Fruit fly (Drosophila melanogaster) whole organism, embryonic: Measurements from ENCODE around the gene spn-B.

Experiments
- Antp ChIP-seq: fragments of 200-800 bp; sonication (Bioruptor generic); optimal IDR thresholded peaks from 3 replicates; lab custom pipeline; 2016; ENCODE audit warnings: missing biosample characterization, missing genetic modification characterization
- Atf6 ChIP-seq: fragments of 200-800 bp; sonication (Bioruptor generic); IDR thresholded peaks from 2 replicates; pipeline ENCODE4 v1.3.6; 2022; ENCODE audit warnings: missing biosample characterization, missing genetic modification characterization
- BtbVII ChIP-seq: fragments of 200-800 bp; sonication (Bioruptor generic); optimal IDR thresholded peaks from 3 replicates; lab custom pipeline; 2017; ENCODE audit warnings: missing biosample characterization, mild to moderate bottlenecking, missing genetic modification characterization
- CG10147 ChIP-seq: fragments of 200-800 bp; sonication (Bioruptor generic); optimal IDR thresholded peaks from 2 replicates; lab custom pipeline; 2019; ENCODE audit warnings: missing biosample characterization, mild to moderate bottlenecking, missing genetic modification characterization, moderate library complexity
- CG10462 ChIP-seq: fragments of 200-800 bp; sonication (Bioruptor generic); optimal IDR thresholded peaks from 2 replicates; lab custom pipeline; 2016; ENCODE audit warnings: missing biosample characterization, missing genetic modification characterization
- CG12769 ChIP-seq: fragments of 200-800 bp; sonication (Bioruptor generic); optimal IDR thresholded peaks from 2 replicates; lab custom pipeline; 2019; ENCODE audit warnings: missing biosample characterization, mild to moderate bottlenecking, missing genetic modification characterization, moderate library complexity
- CG13624 ChIP-seq: fragments of 200-800 bp; sonication (Bioruptor generic); optimal IDR thresholded peaks from 2 replicates; lab custom pipeline; 2016; ENCODE audit warnings: missing biosample characterization, missing genetic modification characterization
- CG15011 ChIP-seq: fragments of 200-800 bp; sonication (Bioruptor generic); optimal IDR thresholded peaks from 3 replicates; lab custom pipeline; 2018; ENCODE audit warnings: missing biosample characterization, mild to moderate bottlenecking, missing genetic modification characterization
- CG17186 ChIP-seq: fragments of 200-800 bp; sonication (Bioruptor generic); optimal IDR thresholded peaks from 3 replicates; lab custom pipeline; 2017; ENCODE audit warnings: missing biosample characterization, missing genetic modification reagents, missing genetic modification characterization
- CG17829 ChIP-seq: fragments of 200-800 bp; optimal IDR thresholded peaks from 2 replicates; lab custom pipeline; 2019; ENCODE audit warnings: missing biosample characterization, mild to moderate bottlenecking, missing genetic modification characterization, moderate library complexity
- CG1792 ChIP-seq: fragments of 200-800 bp; sonication (Bioruptor generic); optimal IDR thresholded peaks from 2 replicates; lab custom pipeline; 2016; ENCODE audit warnings: missing biosample characterization, missing genetic modification characterization
- CG18476 ChIP-seq: fragments of 200-800 bp; sonication (Bioruptor generic); optimal IDR thresholded peaks from 2 replicates; lab custom pipeline; 2016; ENCODE audit warnings: missing biosample characterization, mild to moderate bottlenecking, missing genetic modification characterization
- CG18619 ChIP-seq: fragments of 200-800 bp; sonication (Bioruptor generic); optimal IDR thresholded peaks from 3 replicates; lab custom pipeline; 2017; ENCODE audit warnings: missing biosample characterization, mild to moderate bottlenecking, missing genetic modification characterization
- CG34422 ChIP-seq: fragments of 200-800 bp; sonication (Bioruptor generic); IDR thresholded peaks from 3 replicates; pipeline ENCODE4 v1.3.6; 2022; ENCODE audit warnings: missing biosample characterization, missing genetic modification characterization
- CG4282 ChIP-seq: fragments of 200-800 bp; sonication (Bioruptor generic); optimal IDR thresholded peaks from 2 replicates; lab custom pipeline; 2016; ENCODE audit warnings: missing biosample characterization, missing genetic modification characterization
- CG4820 ChIP-seq: fragments of 200-800 bp; sonication (Bioruptor generic); optimal IDR thresholded peaks from 3 replicates; lab custom pipeline; 2016; ENCODE audit warnings: missing biosample characterization, missing genetic modification characterization
- CG5245 ChIP-seq: fragments of 200-800 bp; sonication (Bioruptor generic); optimal IDR thresholded peaks from 3 replicates; lab custom pipeline; 2016; ENCODE audit warnings: missing biosample characterization, missing genetic modification characterization
- CG7963 ChIP-seq: fragments of 200-800 bp; sonication (Bioruptor generic); IDR thresholded peaks from 3 replicates; pipeline ENCODE4 v1.3.6; 2022; ENCODE audit warnings: missing biosample characterization, missing genetic modification characterization; ENCODE audit not compliant: partially characterized antibody
- CG9609 ChIP-seq: fragments of 200-800 bp; sonication (Bioruptor generic); optimal IDR thresholded peaks from 3 replicates; lab custom pipeline; 2016; ENCODE audit warnings: missing biosample characterization, missing genetic modification characterization
- Dref ChIP-seq: fragments of 200-800 bp; sonication (Bioruptor generic); IDR thresholded peaks from 2 replicates; pipeline ENCODE4 v1.3.6; 2022; ENCODE audit warnings: missing biosample characterization, missing genetic modification characterization
- HLH3B ChIP-seq: fragments of 200-800 bp; sonication (Bioruptor generic); IDR thresholded peaks from 2 replicates; pipeline ENCODE4 v1.3.6; 2022; ENCODE audit warnings: missing biosample characterization, missing genetic modification characterization
- Hand ChIP-seq: fragments of 200-800 bp; sonication (Bioruptor generic); optimal IDR thresholded peaks from 2 replicates; lab custom pipeline; 2017; ENCODE audit warnings: mild to moderate bottlenecking, missing biosample characterization, missing genetic modification reagents, missing genetic modification characterization
- Hey ChIP-seq: fragments of 200-800 bp; sonication (Bioruptor generic); optimal IDR thresholded peaks from 3 replicates; lab custom pipeline; 2018; ENCODE audit warnings: missing biosample characterization, mild to moderate bottlenecking, missing genetic modification characterization
- Hmr ChIP-seq: fragments of 200-800 bp; sonication (Bioruptor generic); optimal IDR thresholded peaks from 3 replicates; lab custom pipeline; 2017; ENCODE audit warnings: mild to moderate bottlenecking, missing biosample characterization, missing genetic modification reagents, missing genetic modification characterization
- MBD-R2 ChIP-seq: fragments of 200-800 bp; sonication (Bioruptor generic); IDR thresholded peaks from 2 replicates; pipeline ENCODE4 v1.3.6; 2022; ENCODE audit warnings: missing biosample characterization, missing genetic modification characterization
- MESR4 ChIP-seq: fragments of 200-800 bp; sonication (Bioruptor generic); optimal IDR thresholded peaks from 2 replicates; lab custom pipeline; 2018; ENCODE audit warnings: missing biosample characterization, mild to moderate bottlenecking, missing genetic modification characterization, moderate library complexity
- Max ChIP-seq: fragments of 200-800 bp; sonication (Bioruptor generic); optimal IDR thresholded peaks from 2 replicates; lab custom pipeline; 2016; ENCODE audit warnings: missing biosample characterization, mild to moderate bottlenecking, missing genetic modification characterization
- Opbp ChIP-seq: fragments of 200-800 bp; sonication (Bioruptor generic); IDR thresholded peaks from 3 replicates; pipeline ENCODE4 v1.3.6; 2022; ENCODE audit warnings: missing biosample characterization, missing genetic modification characterization; ENCODE audit not compliant: partially characterized antibody
- Vsx1 ChIP-seq: fragments of 200-800 bp; sonication (Bioruptor generic); optimal IDR thresholded peaks from 2 replicates; lab custom pipeline; 2017; ENCODE audit warnings: missing biosample characterization, mild to moderate bottlenecking, missing genetic modification characterization, missing genetic modification reagents
- ap ChIP-seq: fragments of 200-800 bp; sonication (Bioruptor generic); IDR thresholded peaks from 2 replicates; pipeline ENCODE4 v1.3.6; 2022; ENCODE audit warnings: missing biosample characterization, missing genetic modification characterization
- bsh ChIP-seq, 2 experiments: fragments of 200-800 bp; sonication (Bioruptor generic); optimal IDR thresholded peaks; 2 replicates each; lab custom pipeline; 2017 to 2018; ENCODE audit warnings: mild to moderate bottlenecking in 2 of 2, missing biosample characterization in 2 of 2, missing genetic modification characterization in 2 of 2, moderate library complexity in 1 of 2
- chinmo ChIP-seq: fragments of 200-800 bp; sonication (Bioruptor generic); IDR thresholded peaks from 4 replicates; pipeline ENCODE4 v1.3.6; 2022; ENCODE audit warnings: missing biosample characterization, missing genetic modification characterization; ENCODE audit not compliant: partially characterized antibody
- dan ChIP-seq: fragments of 200-800 bp; sonication (Bioruptor generic); IDR thresholded peaks from 2 replicates; pipeline ENCODE4 v1.3.6; 2022; ENCODE audit warnings: missing biosample characterization, missing genetic modification characterization
- dati ChIP-seq: fragments of 200-800 bp; sonication (Bioruptor generic); IDR thresholded peaks from 2 replicates; pipeline ENCODE4 v1.3.6; 2022; ENCODE audit warnings: missing biosample characterization, missing genetic modification characterization
- dmrt11E ChIP-seq: fragments of 200-800 bp; sonication (Bioruptor generic); optimal IDR thresholded peaks from 3 replicates; lab custom pipeline; 2018; ENCODE audit warnings: missing biosample characterization, mild to moderate bottlenecking, missing genetic modification characterization, moderate library complexity
- ken ChIP-seq: fragments of 200-800 bp; sonication (Bioruptor generic); IDR thresholded peaks from 3 replicates; pipeline ENCODE4 v1.3.6; 2022; ENCODE audit warnings: missing biosample characterization, missing genetic modification characterization
- lilli ChIP-seq: fragments of 200-800 bp; sonication (Bioruptor generic); optimal IDR thresholded peaks from 3 replicates; lab custom pipeline; 2016; ENCODE audit warnings: missing biosample characterization, missing genetic modification characterization
- lola ChIP-seq, 3 experiments: fragments of >200 bp in 2 of 3; fragments of 200-800 bp in 1 of 3; sonication (Bioruptor generic) in 1 of 3; optimal IDR thresholded peaks; 2 replicates each; lab custom pipeline; 2017 to 2019; ENCODE audit warnings: missing biosample characterization in 3 of 3, missing genetic modification characterization in 3 of 3, mild to moderate bottlenecking in 1 of 3, moderate library complexity in 1 of 3
- org-1 ChIP-seq: fragments of 200-800 bp; sonication (Bioruptor generic); optimal IDR thresholded peaks from 2 replicates; lab custom pipeline; 2017; ENCODE audit warnings: missing biosample characterization, missing genetic modification characterization
- p53 ChIP-seq: fragments of 200-800 bp; sonication (Bioruptor generic); optimal IDR thresholded peaks from 2 replicates; lab custom pipeline; 2016; ENCODE audit warnings: missing biosample characterization, missing genetic modification characterization
- pan ChIP-seq, 4 experiments: fragments of >200 bp in 3 of 4; fragments of 200-800 bp in 1 of 4; sonication (Bioruptor generic) in 1 of 4; optimal IDR thresholded peaks in 3 of 4; IDR thresholded peaks in 1 of 4; 2 replicates each; pipeline versions ENCODE4 v1.3.6 to Lab custom; 2017 to 2022; ENCODE audit warnings: missing biosample characterization in 2 of 4, missing genetic modification characterization in 2 of 4, mixed read lengths in 1 of 4
- pfk ChIP-seq: fragments of 200-800 bp; sonication (Bioruptor generic); optimal IDR thresholded peaks from 2 replicates; lab custom pipeline; 2018; ENCODE audit warnings: missing biosample characterization, mild to moderate bottlenecking, missing genetic modification characterization, moderate library complexity
- phol ChIP-seq: fragments of 200-800 bp; sonication (Bioruptor generic); optimal IDR thresholded peaks from 3 replicates; lab custom pipeline; 2018; ENCODE audit warnings: missing biosample characterization, mild to moderate bottlenecking, missing genetic modification characterization, moderate library complexity
- stc ChIP-seq: fragments of 200-800 bp; sonication (Bioruptor generic); IDR thresholded peaks from 2 replicates; pipeline ENCODE4 v1.3.6; 2022; ENCODE audit warnings: missing biosample characterization, missing genetic modification characterization
- tap ChIP-seq: fragments of 200-800 bp; optimal IDR thresholded peaks from 3 replicates; lab custom pipeline; 2019; ENCODE audit warnings: missing biosample characterization, mild to moderate bottlenecking, missing genetic modification characterization, moderate library complexity
- tna ChIP-seq: fragments of 200-800 bp; sonication (Bioruptor generic); IDR thresholded peaks from 2 replicates; pipeline ENCODE4 v1.3.6; 2022; ENCODE audit warnings: missing biosample characterization, missing genetic modification characterization; ENCODE audit not compliant: partially characterized antibody
- zen ChIP-seq: fragments of 200-800 bp; sonication (Bioruptor generic); optimal IDR thresholded peaks from 3 replicates; lab custom pipeline; 2018; ENCODE audit warnings: missing biosample characterization, mild to moderate bottlenecking, missing genetic modification characterization, moderate library complexity

The spn-B gene

DNA sequence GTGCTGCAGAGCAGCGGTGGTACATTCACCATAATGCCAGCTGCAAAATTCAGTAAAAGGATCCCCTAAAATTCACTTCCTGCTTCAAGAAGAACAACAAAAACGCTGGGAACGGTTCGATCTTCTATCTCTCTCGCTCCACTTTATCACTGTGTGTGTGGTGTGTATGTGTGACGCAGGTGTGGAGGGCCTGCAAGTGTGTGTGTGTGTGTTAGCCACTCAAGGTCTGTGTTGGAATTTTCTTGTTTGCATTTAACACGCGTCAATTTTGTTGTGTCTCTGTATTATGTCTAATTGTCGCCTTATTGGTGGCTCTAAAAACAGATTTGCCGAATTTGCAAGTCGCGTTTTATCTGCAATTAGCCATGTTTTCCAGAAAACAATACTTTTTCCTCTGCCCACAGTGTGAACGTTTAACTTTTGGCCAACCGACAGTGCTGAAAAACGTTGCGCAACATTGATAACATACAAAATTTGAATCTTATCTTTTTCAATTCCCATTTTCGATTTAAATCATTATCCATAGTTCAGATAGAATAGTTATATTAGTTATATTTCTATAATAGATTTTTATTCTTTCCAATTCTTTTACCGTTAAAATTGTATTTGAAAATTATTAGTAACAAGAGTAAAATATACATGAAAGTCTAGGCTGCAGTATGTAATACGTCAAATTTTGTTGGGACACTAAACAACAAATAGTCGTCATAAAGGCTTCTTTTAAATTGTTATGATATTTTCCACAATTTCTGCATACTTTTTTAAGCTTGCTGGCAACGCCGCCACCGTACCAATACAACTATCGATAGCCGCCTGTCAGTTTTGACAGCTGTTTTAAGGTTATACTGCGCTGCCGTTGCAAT is 1.4 kb upstream of the spn-B start, which contains the start of the genes Afti and ATPsynE (continued):
- TF ChIP-seq CG1792 (GFP tag; lab: Kevin White, UChicago) (peak; percentile 46), BtbVII (no peak), zen (tag; lab: Kevin White, UChicago) (peak; percentile 52), dmrt11E (tag; lab: Kevin White, UChicago) (peak; percentile 67), pfk (GFP tag; lab: Kevin White, UChicago) (no peak), CG12769 (tag; lab: Kevin White, UChicago) (peak; percentile 44), CG17829 (tag; lab: Kevin White, UChicago) (peak; percentile 73), Vsx1 (no peak), ap (GFP tag; lab: Robert Waterston, UW) (peak; percentile 60), p53 (GFP tag; lab: Kevin White, UChicago) (peak; percentile 48), ken (GFP tag; lab: Robert Waterston, UW) (peak; percentile 76), Dref (GFP tag; lab: Robert Waterston, UW) (peak; percentile 82), org-1 (GFP tag; lab: Kevin White, UChicago) (no peak), CG7963 (GFP tag; lab: Robert Waterston, UW) (peak; percentile 50; the same call in 1 of the 3 replicates), CG9609 (GFP tag; lab: Kevin White, UChicago) (peak; percentile 63), Antp (GFP tag; lab: Kevin White, UChicago) (peak; percentile 67), dati (no peak), Hand (GFP tag; lab: Kevin White, UChicago) (no peak), CG34422 (GFP tag; lab: Robert Waterston, UW) (peak; percentile 55), stc (GFP tag; lab: Robert Waterston, UW) (peak; percentile 59), CG13624 (GFP tag; lab: Kevin White, UChicago) (peak; percentile 66), CG18476 (peak; percentile 22), chinmo (GFP tag; lab: Robert Waterston, UW) (no peak), CG18619 (GFP tag; lab: Kevin White, UChicago) (peak; percentile 57), dan (GFP tag; lab: Robert Waterston, UW) (no peak), Atf6 (GFP tag; lab: Robert Waterston, UW) (peak; percentile 64; the same call in 1 of the 2 replicates), Max (peak; percentile 29), CG17186 (GFP tag; lab: Kevin White, UChicago) (peak; percentile 41), CG4282 (GFP tag; lab: Kevin White, UChicago) (no peak), lola (GFP tag; optimal IDR thresholded peaks at IDR 0.05; lab: Kevin White, UChicago) (peak in 1 of 3 experiments; percentile 55), CG5245 (GFP tag; lab: Kevin White, UChicago) (peak; percentile 34), CG15011 (GFP tag; lab: Kevin White, UChicago) (no peak), Hmr (GFP tag; lab: Kevin White, UChicago) (no peak), bsh (GFP tag; optimal IDR thresholded peaks at IDR 0.05; lab: Kevin White, UChicago) (peak in 1 of 2 experiments; percentile 62), Opbp (GFP tag; lab: Robert Waterston, UW) (peak; percentile 67), tap (tag; lab: Kevin White, UChicago) (no peak), CG10462 (peak; percentile 33), MBD-R2 (GFP tag; lab: Robert Waterston, UW) (peak; percentile 41), CG4820 (peak; percentile 48), MESR4 (peak; percentile 93), lilli (GFP tag; lab: Kevin White, UChicago) (peak; percentile 76), Hey (tag; lab: Kevin White, UChicago) (peak; percentile 8), phol (tag; lab: Kevin White, UChicago) (peak; percentile 74), tna (GFP tag; lab: Robert Waterston, UW) (no peak), pan (optimal IDR thresholded peaks at IDR 0.05; lab: Kevin White, UChicago) (no peak), pan (GFP tag; optimal IDR thresholded peaks at IDR 0.05 in 1 of 2, IDR thresholded peaks at IDR 0.05 in 1 of 2) (peak in 1 of 2 experiments; percentile 78), CG10147 (GFP tag; lab: Kevin White, UChicago) (peak; percentile 41), HLH3B (GFP tag; lab: Robert Waterston, UW) (peak; percentile 66)
